Fruit fly (Drosophila melanogaster) whole organism, embryonic: ENCODE measurements around the gene mts.

Source experiments
- ATbp ChIP-seq: fragments of 200-800 bp; sonication (Bioruptor generic); optimal IDR thresholded peaks from 2 replicates; lab custom pipeline; 2017; ENCODE audit warnings: missing biosample characterization, mild to moderate bottlenecking, missing genetic modification characterization, missing genetic modification reagents
- Abd-B ChIP-seq: fragments of 200-800 bp; sonication (Bioruptor generic); optimal IDR thresholded peaks from 2 replicates; lab custom pipeline; 2018; ENCODE audit warnings: missing biosample characterization, mild to moderate bottlenecking, missing genetic modification characterization, moderate library complexity
- Adf1 ChIP-seq: fragments of 200-800 bp; sonication (Bioruptor generic); IDR thresholded peaks from 2 replicates; pipeline ENCODE4 v1.3.6; 2022; ENCODE audit warnings: missing biosample characterization, missing genetic modification characterization
- CG10267 ChIP-seq: fragments of 200-800 bp; sonication (Bioruptor generic); optimal IDR thresholded peaks from 2 replicates; lab custom pipeline; 2018; ENCODE audit warnings: missing biosample characterization, mild to moderate bottlenecking, missing genetic modification characterization, moderate library complexity
- CG10979 ChIP-seq: fragments of 200-800 bp; sonication (Bioruptor generic); optimal IDR thresholded peaks from 2 replicates; lab custom pipeline; 2018; ENCODE audit warnings: missing biosample characterization, mild to moderate bottlenecking, missing genetic modification characterization, moderate library complexity
- CG11093 ChIP-seq: fragments of 200-800 bp; sonication (Bioruptor generic); IDR thresholded peaks from 3 replicates; pipeline ENCODE4 v1.3.6; 2022; ENCODE audit warnings: missing biosample characterization, missing genetic modification characterization
- CG12155 ChIP-seq: fragments of 200-800 bp; sonication (Bioruptor generic); optimal IDR thresholded peaks from 3 replicates; lab custom pipeline; 2016; ENCODE audit warnings: missing biosample characterization, missing genetic modification characterization
- CG13624 ChIP-seq: fragments of 200-800 bp; sonication (Bioruptor generic); optimal IDR thresholded peaks from 2 replicates; lab custom pipeline; 2016; ENCODE audit warnings: missing biosample characterization, missing genetic modification characterization
- CG15269 ChIP-seq: fragments of 200-800 bp; sonication (Bioruptor generic); optimal IDR thresholded peaks from 2 replicates; lab custom pipeline; 2018; ENCODE audit warnings: missing biosample characterization, mild to moderate bottlenecking, missing genetic modification characterization, moderate library complexity
- CG15514 ChIP-seq: fragments of 200-800 bp; sonication (Bioruptor generic); optimal IDR thresholded peaks from 3 replicates; lab custom pipeline; 2017; ENCODE audit warnings: missing biosample characterization, missing genetic modification characterization, mild to moderate bottlenecking, moderate library complexity, missing genetic modification reagents
- CG16779 ChIP-seq: fragments of 200-800 bp; sonication (Bioruptor generic); IDR thresholded peaks from 2 replicates; pipeline ENCODE4 v1.3.6; 2022; ENCODE audit warnings: missing biosample characterization, missing genetic modification characterization
- CG17328 ChIP-seq: fragments of 200-800 bp; sonication (Bioruptor generic); IDR thresholded peaks from 2 replicates; pipeline ENCODE4 v1.3.6; 2022; ENCODE audit warnings: missing biosample characterization, missing genetic modification characterization
- CG17359 ChIP-seq: fragments of 200-800 bp; sonication (Bioruptor generic); optimal IDR thresholded peaks from 3 replicates; lab custom pipeline; 2018; ENCODE audit warnings: missing biosample characterization, mild to moderate bottlenecking, missing genetic modification characterization, moderate library complexity
- CG2120 ChIP-seq: fragments of 200-800 bp; sonication (Bioruptor generic); optimal IDR thresholded peaks from 3 replicates; lab custom pipeline; 2016; ENCODE audit warnings: missing biosample characterization, missing genetic modification characterization
- CG3065 ChIP-seq: fragments of 200-800 bp; sonication (Bioruptor generic); optimal IDR thresholded peaks from 2 replicates; lab custom pipeline; 2016; ENCODE audit warnings: missing biosample characterization, missing genetic modification characterization
- CG3163 ChIP-seq: fragments of 200-800 bp; sonication (Bioruptor generic); optimal IDR thresholded peaks from 3 replicates; lab custom pipeline; 2016; ENCODE audit warnings: missing biosample characterization, missing genetic modification characterization
- CG3847 ChIP-seq: fragments of 200-800 bp; sonication (Bioruptor generic); IDR thresholded peaks from 2 replicates; pipeline ENCODE4 v1.3.6; 2022; ENCODE audit warnings: missing biosample characterization, missing genetic modification characterization
- CG4730 ChIP-seq: fragments of 200-800 bp; sonication (Bioruptor generic); IDR thresholded peaks from 2 replicates; pipeline ENCODE4 v1.3.6; 2022; ENCODE audit warnings: missing biosample characterization, missing genetic modification characterization
- CG5180 ChIP-seq: fragments of 200-800 bp; sonication (Bioruptor generic); optimal IDR thresholded peaks from 3 replicates; lab custom pipeline; 2017; ENCODE audit warnings: missing biosample characterization, missing genetic modification characterization, mild to moderate bottlenecking, moderate library complexity, missing genetic modification reagents
- CG6689 ChIP-seq: fragments of 200-800 bp; sonication (Bioruptor generic); IDR thresholded peaks from 2 replicates; pipeline ENCODE4 v1.3.6; 2022; ENCODE audit warnings: missing biosample characterization, missing genetic modification characterization
- CG7556 ChIP-seq: fragments of 200-800 bp; sonication (Bioruptor generic); optimal IDR thresholded peaks from 2 replicates; lab custom pipeline; 2017; ENCODE audit warnings: missing biosample characterization, mild to moderate bottlenecking, missing genetic modification characterization
- CG7745 ChIP-seq: fragments of 200-800 bp; sonication (Bioruptor generic); optimal IDR thresholded peaks from 2 replicates; lab custom pipeline; 2018; ENCODE audit warnings: missing biosample characterization, mild to moderate bottlenecking, missing genetic modification characterization, moderate library complexity
- CG8388 ChIP-seq: fragments of 200-800 bp; sonication (Bioruptor generic); optimal IDR thresholded peaks from 2 replicates; lab custom pipeline; 2019; ENCODE audit warnings: missing biosample characterization, mild to moderate bottlenecking, missing genetic modification characterization, moderate library complexity
- CG9609 ChIP-seq: fragments of 200-800 bp; sonication (Bioruptor generic); optimal IDR thresholded peaks from 3 replicates; lab custom pipeline; 2016; ENCODE audit warnings: missing biosample characterization, missing genetic modification characterization
- Chrac-16 ChIP-seq: fragments of 200-800 bp; sonication (Bioruptor generic); optimal IDR thresholded peaks from 3 replicates; lab custom pipeline; 2016; ENCODE audit warnings: missing biosample characterization, missing genetic modification characterization
- Ets65A ChIP-seq: fragments of 200-800 bp; sonication (Bioruptor generic); peaks from one replicate; lab custom pipeline; 2016; ENCODE audit warnings: missing biosample characterization, missing genetic modification characterization
- H15 ChIP-seq: fragments of 200-800 bp; sonication (Bioruptor generic); IDR thresholded peaks from 3 replicates; pipeline ENCODE4 v1.3.6; 2022; ENCODE audit warnings: missing biosample characterization, missing genetic modification characterization
- Hand ChIP-seq: fragments of 200-800 bp; sonication (Bioruptor generic); optimal IDR thresholded peaks from 2 replicates; lab custom pipeline; 2017; ENCODE audit warnings: mild to moderate bottlenecking, missing biosample characterization, missing genetic modification reagents, missing genetic modification characterization
- Lim3 ChIP-seq: fragments of 200-800 bp; sonication (Bioruptor generic); IDR thresholded peaks from 2 replicates; pipeline ENCODE4 v1.3.6; 2022; ENCODE audit warnings: missing biosample characterization, missing genetic modification characterization
- Med ChIP-seq: fragments of 200-800 bp; sonication (Bioruptor generic); peaks from one replicate; lab custom pipeline; 2016; ENCODE audit warnings: missing biosample characterization, missing genetic modification characterization, mild to moderate bottlenecking, inconsistent platforms, moderate library complexity
- Mes4 ChIP-seq: fragments of 200-800 bp; sonication (Bioruptor generic); optimal IDR thresholded peaks from 2 replicates; lab custom pipeline; 2016; ENCODE audit warnings: missing biosample characterization, missing genetic modification characterization
- NK7.1 ChIP-seq: fragments of 200-800 bp; sonication (Bioruptor generic); optimal IDR thresholded peaks from 3 replicates; lab custom pipeline; 2016; ENCODE audit warnings: missing biosample characterization, missing genetic modification characterization
- Ptx1 ChIP-seq: fragments of 200-800 bp; sonication (Bioruptor generic); IDR thresholded peaks from 2 replicates; pipeline ENCODE4 v1.3.6; 2022; ENCODE audit warnings: missing biosample characterization, missing genetic modification characterization
- Taf1 ChIP-seq: fragments of 200-800 bp; sonication (Bioruptor generic); IDR thresholded peaks from 2 replicates; pipeline ENCODE4 v1.3.6; 2022; ENCODE audit warnings: missing biosample characterization, missing genetic modification characterization
- Xrp1 ChIP-seq: fragments of 200-800 bp; sonication (Bioruptor generic); IDR thresholded peaks from 2 replicates; pipeline ENCODE4 v1.3.6; 2022; ENCODE audit warnings: missing biosample characterization, missing genetic modification characterization
- abd-A ChIP-seq: fragments of 200-800 bp; sonication (Bioruptor generic); optimal IDR thresholded peaks from 3 replicates; lab custom pipeline; 2019; ENCODE audit warnings: missing biosample characterization, mild to moderate bottlenecking, missing genetic modification characterization, moderate library complexity
- aop ChIP-seq: fragments of 200-800 bp; sonication (Bioruptor generic); IDR thresholded peaks from 2 replicates; pipeline ENCODE4 v1.3.6; 2022; ENCODE audit warnings: missing biosample characterization, missing genetic modification characterization
- cg ChIP-seq: fragments of 200-800 bp; sonication (Bioruptor generic); optimal IDR thresholded peaks from 3 replicates; lab custom pipeline; 2019; ENCODE audit warnings: missing biosample characterization, mild to moderate bottlenecking, missing genetic modification characterization, moderate library complexity
- chinmo ChIP-seq: fragments of 200-800 bp; sonication (Bioruptor generic); IDR thresholded peaks from 4 replicates; pipeline ENCODE4 v1.3.6; 2022; ENCODE audit warnings: missing biosample characterization, missing genetic modification characterization; ENCODE audit not compliant: partially characterized antibody
- ci ChIP-seq: fragments of 200-800 bp; sonication (Bioruptor generic); IDR thresholded peaks from 3 replicates; pipeline ENCODE4 v1.3.6; 2022; ENCODE audit warnings: missing biosample characterization, missing genetic modification characterization
- crol ChIP-seq: fragments of 200-800 bp; sonication (Bioruptor generic); IDR thresholded peaks from 2 replicates; pipeline ENCODE4 v1.3.6; 2022; ENCODE audit warnings: missing biosample characterization, missing genetic modification characterization
- da ChIP-seq: fragments of 200-800 bp; sonication (Bioruptor generic); optimal IDR thresholded peaks from 2 replicates; lab custom pipeline; 2016; ENCODE audit warnings: missing biosample characterization, missing genetic modification characterization
- ems ChIP-seq: fragments of 200-800 bp; sonication (Bioruptor generic); optimal IDR thresholded peaks from 3 replicates; lab custom pipeline; 2016; ENCODE audit warnings: missing biosample characterization, missing genetic modification characterization
- fd64A ChIP-seq: fragments of 200-800 bp; sonication (Bioruptor generic); optimal IDR thresholded peaks from 3 replicates; lab custom pipeline; 2018; ENCODE audit warnings: missing biosample characterization, mild to moderate bottlenecking, missing genetic modification characterization
- gcm2 ChIP-seq: fragments of 200-800 bp; sonication (Bioruptor generic); optimal IDR thresholded peaks from 2 replicates; lab custom pipeline; 2016; ENCODE audit warnings: missing biosample characterization, missing genetic modification characterization
- pros ChIP-seq: fragments of 200-800 bp; sonication (Bioruptor generic); optimal IDR thresholded peaks from 3 replicates; lab custom pipeline; 2019; ENCODE audit warnings: missing biosample characterization, mild to moderate bottlenecking, missing genetic modification characterization, moderate library complexity
- sens-2 ChIP-seq: fragments of 200-800 bp; sonication (Bioruptor generic); IDR thresholded peaks from 2 replicates; pipeline ENCODE4 v1.3.6; 2022; ENCODE audit warnings: missing biosample characterization, missing genetic modification characterization
- so ChIP-seq: fragments of 200-800 bp; sonication (Bioruptor generic); IDR thresholded peaks from 3 replicates; pipeline ENCODE4 v1.3.6; 2022; ENCODE audit warnings: missing biosample characterization, missing genetic modification characterization
- tio ChIP-seq: fragments of 200-800 bp; sonication (Bioruptor generic); optimal IDR thresholded peaks from 2 replicates; lab custom pipeline; 2017; ENCODE audit warnings: missing biosample characterization, missing genetic modification characterization, inconsistent platforms

mts gene

DNA sequence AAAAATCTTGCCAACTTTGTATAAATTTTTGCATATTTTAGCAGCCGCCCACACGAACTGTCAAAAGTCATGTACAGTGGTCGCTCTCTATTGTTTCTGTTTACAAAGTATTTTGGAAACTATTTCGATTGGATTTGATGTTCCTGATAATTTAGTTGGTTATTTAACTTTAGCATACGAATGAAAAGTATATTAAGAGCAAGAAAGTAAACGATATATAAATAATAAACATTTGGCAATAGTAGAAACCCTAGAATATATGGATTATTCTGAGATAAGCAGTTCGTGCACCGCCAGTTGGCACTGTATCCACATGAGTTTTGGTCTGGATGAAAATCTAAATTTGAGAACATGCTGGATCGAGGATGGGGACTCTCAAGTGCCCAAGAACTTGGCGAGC is 5.8 kb downstream of the mts start (continued):
- TF ChIP-seq CG5180 (GFP tag; lab: Kevin White, UChicago) (no peak), Chrac-16 (GFP tag; lab: Kevin White, UChicago) (no peak), CG12155 (no peak), CG7556 (GFP tag; lab: Kevin White, UChicago) (no peak), CG9609 (no peak), CG6689 (GFP tag; lab: Robert Waterston, UW) (0 out of 2 replicates have a peak, but pooled peaks have one; percentile 13), gcm2 (GFP tag; lab: Kevin White, UChicago) (no peak)

DNA sequence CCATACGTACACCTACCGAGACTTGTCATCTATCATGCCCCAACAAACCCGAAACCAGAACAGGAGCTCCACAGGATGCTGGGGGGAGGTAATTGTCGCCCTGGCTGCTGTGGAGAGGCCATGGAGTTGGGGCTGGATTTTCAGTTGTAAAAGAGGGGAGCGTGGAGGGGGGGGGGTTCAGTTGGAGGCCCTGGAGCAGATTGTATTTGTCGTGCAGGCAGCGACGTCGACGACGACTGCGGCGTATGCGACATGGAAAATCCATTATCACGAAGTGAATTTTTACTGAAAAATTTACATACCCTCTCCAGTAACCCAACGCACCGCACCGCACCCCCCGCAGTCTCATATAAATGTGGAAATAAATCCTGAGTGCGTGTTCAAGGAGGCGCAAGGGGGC is 6.2 kb downstream of the mts start:
- TF ChIP-seq so (GFP tag; lab: Robert Waterston, UW), result no peak
- TF ChIP-seq Adf1 (GFP tag; lab: Robert Waterston, UW), result peak; percentile 76; the same call in 1 of the 2 replicates
- 0 out of 4 replicates have a peak, but pooled peaks have one; percentile 27 for TF ChIP-seq chinmo (GFP tag; lab: Robert Waterston, UW)
- TF ChIP-seq Med (GFP tag; lab: Kevin White, UChicago), result peak; percentile 69
- TF ChIP-seq crol (GFP tag; lab: Robert Waterston, UW), result peak; percentile 83
- TF ChIP-seq CG16779 (GFP tag; lab: Robert Waterston, UW), result 0 out of 2 replicates have a peak, but pooled peaks have one; percentile 3
- TF ChIP-seq Hand (GFP tag; lab: Kevin White, UChicago), result no peak
- peak; percentile 15; the same call in 1 of the 3 replicates for TF ChIP-seq H15
- no peak for TF ChIP-seq fd64A
- peak; percentile 37 for TF ChIP-seq abd-A (tag; lab: Kevin White, UChicago)
- TF ChIP-seq Taf1 (GFP tag; lab: Robert Waterston, UW), result no peak
- TF ChIP-seq cg (GFP tag; lab: Kevin White, UChicago), result no peak
- no peak for TF ChIP-seq CG13624 (GFP tag; lab: Kevin White, UChicago)
- TF ChIP-seq Ets65A (GFP tag; lab: Kevin White, UChicago), result peak; percentile 42
- TF ChIP-seq CG8388 (GFP tag; lab: Kevin White, UChicago), result no peak
- TF ChIP-seq CG17359, result no peak
- 0 out of 3 replicates have a peak, but pooled peaks have one; percentile 21 for TF ChIP-seq ci (GFP tag; lab: Robert Waterston, UW)
- TF ChIP-seq, all 482 proteins: peak for 9

DNA sequence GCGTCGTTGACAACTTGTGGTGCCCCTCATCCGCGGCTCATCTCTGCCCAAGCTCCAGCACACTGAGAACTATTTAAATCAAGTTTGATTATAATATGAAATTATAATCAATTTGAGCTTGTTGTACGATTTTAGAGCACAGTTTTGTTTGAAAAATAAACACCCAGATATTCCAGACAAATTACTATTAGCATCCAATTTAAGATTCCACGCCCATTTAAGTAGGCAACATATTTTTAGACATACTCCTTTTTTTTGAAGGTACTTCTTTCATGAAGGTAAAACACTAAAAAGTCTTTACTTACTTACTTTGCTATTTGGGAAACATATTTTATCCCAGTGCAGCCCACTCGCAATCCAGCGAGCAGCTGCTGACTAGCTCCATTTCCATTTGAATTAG is 10.6 kb downstream of the mts start:
- TF ChIP-seq Lim3 (GFP tag; lab: Robert Waterston, UW) (no peak), CG10267 (no peak), sens-2 (GFP tag; lab: Robert Waterston, UW) (no peak), CG15514 (GFP tag; lab: Kevin White, UChicago) (no peak), CG10979 (tag; lab: Kevin White, UChicago) (no peak), ATbp (no peak), da (GFP tag; lab: Kevin White, UChicago) (no peak), pros (no peak), CG15269 (tag; lab: Kevin White, UChicago) (peak; percentile 18), Ptx1 (0 out of 2 replicates have a peak, but pooled peaks have one; percentile 18), aop (no peak), Xrp1 (GFP tag; lab: Robert Waterston, UW) (no peak), NK7.1 (GFP tag; lab: Kevin White, UChicago) (no peak), CG4730 (GFP tag; lab: Robert Waterston, UW) (no peak), tio (GFP tag; lab: Kevin White, UChicago) (no peak), CG3065 (GFP tag; lab: Kevin White, UChicago) (no peak), Med (GFP tag; lab: Kevin White, UChicago) (peak; percentile 19), CG17328 (no peak), CG3847 (GFP tag; lab: Robert Waterston, UW) (no peak), CG2120 (peak; percentile 53), CG7745 (no peak), Abd-B (GFP tag; lab: Kevin White, UChicago) (no peak), CG11093 (GFP tag; lab: Robert Waterston, UW) (no peak), chinmo (GFP tag; lab: Robert Waterston, UW) (no peak), ems (GFP tag; lab: Kevin White, UChicago) (no peak), Mes4 (no peak), CG3163 (no peak)
